Worm (Caenorhabditis elegans): ENCODE results near the gene jmjd-4.

The jmjd-4 gene

ce11 chrIII:10355382-10355781, 21.6 kb upstream of the jmjd-4 start, which contains the start of gene spp-1:
Gene spp-1, minus strand, starts transcription at chrIII:10355668.
- TF ChIP-seq elt-1 (tag; optimal IDR thresholded peaks at IDR 0.05), result no peak
- TF ChIP-seq jun-1 (tag; optimal IDR thresholded peaks at IDR 0.05), result peak; percentile 50
- TF ChIP-seq ceh-28 (tag; optimal IDR thresholded peaks at IDR 0.05), result peak; percentile 31
- peak; percentile 57 for TF ChIP-seq pha-4 (tag; optimal IDR thresholded peaks at IDR 0.05)
- TF ChIP-seq aly-2 (tag; optimal IDR thresholded peaks at IDR 0.05), result no peak
- TF ChIP-seq mdl-1 (tag; optimal IDR thresholded peaks at IDR 0.05), result no peak
- TF ChIP-seq egl-27 (tag; optimal IDR thresholded peaks at IDR 0.05), result no peak
- peak; percentile 87 for TF ChIP-seq pqm-1 (tag; optimal IDR thresholded peaks at IDR 0.05)
- TF ChIP-seq elt-2 (tag; optimal IDR thresholded peaks at IDR 0.05), result peak; percentile 94
- TF ChIP-seq fkh-10 (GFP tag; optimal IDR thresholded peaks at IDR 0.05), result no peak
- TF ChIP-seq ztf-11 (tag; optimal IDR thresholded peaks at IDR 0.05), result no peak
- no peak for TF ChIP-seq ceh-82 (tag; optimal IDR thresholded peaks at IDR 0.05)

- TF ChIP-seq egl-27 (tag; optimal IDR thresholded peaks at IDR 0.05) (no peak), elt-2 (tag; optimal IDR thresholded peaks at IDR 0.05) (peak; percentile 54)
Measured at ce11 chrIII:10354591-10354990, 20.8 kb upstream of the jmjd-4 start.

ce11 chrIII:10353423-10353822, 19.6 kb upstream of the jmjd-4 start:
- TF ChIP-seq nhr-25 (tag; optimal IDR thresholded peaks at IDR 0.05) (no peak), ceh-9 (tag; optimal IDR thresholded peaks at IDR 0.05) (no peak), unc-39 (tag; optimal IDR thresholded peaks at IDR 0.05) (no peak), ceh-28 (tag; optimal IDR thresholded peaks at IDR 0.05) (no peak), jun-1 (tag; optimal IDR thresholded peaks at IDR 0.05) (no peak), lsy-12 (tag; optimal IDR thresholded peaks at IDR 0.05) (no peak), nhr-28 (tag; optimal IDR thresholded peaks at IDR 0.05) (no peak), snpc-4 (tag; optimal IDR thresholded peaks at IDR 0.05) (no peak), nhr-77 (tag; optimal IDR thresholded peaks at IDR 0.05) (no peak), sea-2 (GFP tag; optimal IDR thresholded peaks at IDR 0.05) (no peak), egl-27 (tag; optimal IDR thresholded peaks at IDR 0.05) (no peak), elt-1 (tag; optimal IDR thresholded peaks at IDR 0.05) (no peak), ama-1 (optimal IDR thresholded peaks at IDR 0.05) (no peak), nhr-12 (tag; optimal IDR thresholded peaks at IDR 0.05) (no peak), elt-3 (tag; optimal IDR thresholded peaks at IDR 0.05) (no peak)

ce11 chrIII:10351595-10352207, 17.9 kb upstream of the jmjd-4 start, which contains the start of gene T07C4.3:
Gene T07C4.3, plus strand, starts transcription at chrIII:10352157.
- TF ChIP-seq unc-62 (GFP tag; optimal IDR thresholded peaks at IDR 0.05) (no peak), nfya-1 (tag; optimal IDR thresholded peaks at IDR 0.05; ENCODE audit: insufficient read depth) (no peak), elt-3 (tag; optimal IDR thresholded peaks at IDR 0.05) (no peak), fos-1 (tag; optimal IDR thresholded peaks at IDR 0.05) (no peak), snpc-4 (tag; optimal IDR thresholded peaks at IDR 0.05) (no peak), nhr-25 (tag; optimal IDR thresholded peaks at IDR 0.05) (no peak), elt-1 (tag; optimal IDR thresholded peaks at IDR 0.05) (no peak), ZK546.5 (tag; optimal IDR thresholded peaks at IDR 0.05) (no peak), elt-2 (tag; optimal IDR thresholded peaks at IDR 0.05) (no peak), lin-15B (tag; optimal IDR thresholded peaks at IDR 0.05) (no peak), nhr-77 (tag; optimal IDR thresholded peaks at IDR 0.05) (no peak), ceh-9 (tag; optimal IDR thresholded peaks at IDR 0.05) (no peak), jun-1 (tag; optimal IDR thresholded peaks at IDR 0.05) (no peak), nhr-11 (tag; optimal IDR thresholded peaks at IDR 0.05) (no peak)

- no peak for TF ChIP-seq nhr-11 (tag; optimal IDR thresholded peaks at IDR 0.05)
- no peak for TF ChIP-seq ztf-4 (tag; optimal IDR thresholded peaks at IDR 0.05)
- TF ChIP-seq lin-15B (tag; optimal IDR thresholded peaks at IDR 0.05), result no peak
- TF ChIP-seq nhr-76 (tag; optimal IDR thresholded peaks at IDR 0.05), result no peak
- TF ChIP-seq ztf-11 (tag; optimal IDR thresholded peaks at IDR 0.05), result no peak
- TF ChIP-seq tbx-2 (tag; optimal IDR thresholded peaks at IDR 0.05), result no peak
- TF ChIP-seq nhr-12 (tag; optimal IDR thresholded peaks at IDR 0.05), result no peak
- TF ChIP-seq zag-1 (tag; optimal IDR thresholded peaks at IDR 0.05), result no peak
- TF ChIP-seq elt-2 (tag; optimal IDR thresholded peaks at IDR 0.05), result no peak
- TF ChIP-seq aly-2 (tag; optimal IDR thresholded peaks at IDR 0.05), result no peak
- no peak for TF ChIP-seq snpc-4 (tag; optimal IDR thresholded peaks at IDR 0.05)
- TF ChIP-seq nhr-28 (tag; optimal IDR thresholded peaks at IDR 0.05), result no peak
- no peak for TF ChIP-seq egl-5 (tag; optimal IDR thresholded peaks at IDR 0.05)
- no peak for TF ChIP-seq nhr-237 (tag; optimal IDR thresholded peaks at IDR 0.05)
- no peak for TF ChIP-seq fkh-2 (tag; optimal IDR thresholded peaks at IDR 0.05)
- TF ChIP-seq unc-39 (tag; optimal IDR thresholded peaks at IDR 0.05), result no peak
- no peak for TF ChIP-seq ZK546.5 (tag; optimal IDR thresholded peaks at IDR 0.05)
Measured at ce11 chrIII:10347049-10347448, 13.2 kb upstream of the jmjd-4 start, which contains the start of gene tbx-8. Gene tbx-8, plus strand, starts transcription at chrIII:10347349.

Measured in whole organism, L3 larva.